Worm (Caenorhabditis elegans): ENCODE data around the gene csa-1.

The csa-1 gene

ce11 chrII:9315692-9316091 is 3.8 kb downstream of the csa-1 start:
- TF ChIP-seq unc-42 (tag; optimal IDR thresholded peaks at IDR 0.05) (peak; percentile 44), eyg-1 (tag; optimal IDR thresholded peaks at IDR 0.05) (no peak), hlh-13 (GFP tag; optimal IDR thresholded peaks at IDR 0.05) (no peak), npax-4 (tag; optimal IDR thresholded peaks at IDR 0.05) (no peak), unc-55 (GFP tag; optimal IDR thresholded peaks at IDR 0.05) (peak; percentile 99), ceh-24 (tag; optimal IDR thresholded peaks at IDR 0.05) (no peak)

- peak; percentile 97 for TF ChIP-seq ceh-34 (tag; optimal IDR thresholded peaks at IDR 0.05)
- TF ChIP-seq ceh-14 (tag; optimal IDR thresholded peaks at IDR 0.05): no peak
Observed at ce11 chrII:9314733-9315132, 4.8 kb downstream of the csa-1 start.

DNA sequence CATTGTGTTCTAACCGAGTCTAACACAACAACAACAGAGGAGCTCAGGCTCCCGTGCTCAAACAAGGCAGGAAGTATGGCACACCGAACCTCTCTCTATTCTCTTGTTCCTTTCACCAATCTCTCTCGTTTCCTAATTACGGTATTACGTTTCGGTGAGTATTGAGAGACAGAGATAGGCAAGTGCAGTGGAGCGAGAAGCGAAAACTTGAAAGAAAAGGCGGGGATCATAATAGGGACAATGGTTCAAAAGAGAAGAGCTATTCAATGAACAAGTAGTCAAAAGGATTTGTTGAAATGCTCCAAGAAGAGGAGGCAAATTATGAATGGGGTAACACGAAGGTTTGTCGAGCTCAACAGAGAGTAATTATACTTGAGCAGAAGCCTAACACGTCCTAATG is 6.2 kb downstream of the csa-1 start:
- TF ChIP-seq K02D7.2 (tag; optimal IDR thresholded peaks at IDR 0.05) (no peak), tbx-2 (tag; optimal IDR thresholded peaks at IDR 0.05) (no peak), hlh-15 (tag; optimal IDR thresholded peaks at IDR 0.05) (no peak), ceh-48 (tag; optimal IDR thresholded peaks at IDR 0.05) (no peak), pax-1 (tag; optimal IDR thresholded peaks at IDR 0.05) (peak; percentile 93), ceh-22 (tag; optimal IDR thresholded peaks at IDR 0.05) (no peak), pha-4 (tag; optimal IDR thresholded peaks at IDR 0.05) (no peak), C38D4.7 (GFP tag; optimal IDR thresholded peaks at IDR 0.05) (no peak), ahr-1 (tag; optimal IDR thresholded peaks at IDR 0.05) (no peak), tbx-7 (tag; optimal IDR thresholded peaks at IDR 0.05) (no peak), ceh-2 (tag; optimal IDR thresholded peaks at IDR 0.05) (peak; percentile 34), ceh-30 (tag; optimal IDR thresholded peaks at IDR 0.05) (no peak), che-1 (tag; optimal IDR thresholded peaks at IDR 0.05) (no peak), T23F11.4 (GFP tag; optimal IDR thresholded peaks at IDR 0.05) (no peak), fkh-10 (GFP tag; optimal IDR thresholded peaks at IDR 0.05) (no peak), ceh-19 (GFP tag; optimal IDR thresholded peaks at IDR 0.05) (peak; percentile 26), eyg-1 (tag; optimal IDR thresholded peaks at IDR 0.05) (no peak), pqm-1 (tag; optimal IDR thresholded peaks at IDR 0.05) (no peak), syd-9 (tag; optimal IDR thresholded peaks at IDR 0.05) (no peak), sox-2 (GFP tag; IDR thresholded peaks at IDR 0.05) (peak; percentile 73), Y22D7AL.16 (tag; optimal IDR thresholded peaks at IDR 0.05) (no peak), hlh-13 (GFP tag; optimal IDR thresholded peaks at IDR 0.05) (no peak), ref-2 (tag; optimal IDR thresholded peaks at IDR 0.05) (peak; percentile 48), ttx-3 (tag; optimal IDR thresholded peaks at IDR 0.05) (no peak), ets-4 (tag; optimal IDR thresholded peaks at IDR 0.05) (no peak), dve-1 (tag; optimal IDR thresholded peaks at IDR 0.05) (no peak), gmeb-2 (tag; optimal IDR thresholded peaks at IDR 0.05) (no peak), unc-55 (GFP tag; optimal IDR thresholded peaks at IDR 0.05) (no peak), ceh-31 (tag; optimal IDR thresholded peaks at IDR 0.05) (peak; percentile 83), ceh-34 (tag; optimal IDR thresholded peaks at IDR 0.05) (peak; percentile 67)

DNA sequence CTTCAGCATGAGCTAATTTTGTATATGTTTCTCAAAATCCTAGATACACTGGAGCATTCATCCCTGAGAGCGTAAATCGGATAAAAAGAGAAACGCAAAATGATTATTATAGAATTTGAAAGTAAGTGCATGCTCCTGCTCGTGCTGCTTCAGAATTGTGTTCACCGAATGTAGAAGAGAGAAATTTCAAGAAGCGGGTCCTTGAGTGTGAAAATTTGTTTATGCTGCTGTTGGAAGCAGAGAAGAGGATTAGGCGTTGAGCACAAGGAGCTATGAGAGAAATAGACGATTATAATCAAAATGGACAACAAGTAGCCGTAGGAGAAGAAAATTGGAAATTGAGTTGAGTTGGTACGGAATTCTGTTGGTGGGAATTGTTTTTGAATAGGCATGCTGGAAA is 7.8 kb downstream of the csa-1 start:
- TF ChIP-seq unc-42 (tag; optimal IDR thresholded peaks at IDR 0.05) (peak; percentile 88), unc-3 (GFP tag; conservative IDR thresholded peaks at IDR 0.05) (no peak), unc-3 (tag; optimal IDR thresholded peaks at IDR 0.05) (no peak), pat-9 (tag; optimal IDR thresholded peaks at IDR 0.05) (no peak), tbx-2 (tag; optimal IDR thresholded peaks at IDR 0.05) (no peak)

DNA sequence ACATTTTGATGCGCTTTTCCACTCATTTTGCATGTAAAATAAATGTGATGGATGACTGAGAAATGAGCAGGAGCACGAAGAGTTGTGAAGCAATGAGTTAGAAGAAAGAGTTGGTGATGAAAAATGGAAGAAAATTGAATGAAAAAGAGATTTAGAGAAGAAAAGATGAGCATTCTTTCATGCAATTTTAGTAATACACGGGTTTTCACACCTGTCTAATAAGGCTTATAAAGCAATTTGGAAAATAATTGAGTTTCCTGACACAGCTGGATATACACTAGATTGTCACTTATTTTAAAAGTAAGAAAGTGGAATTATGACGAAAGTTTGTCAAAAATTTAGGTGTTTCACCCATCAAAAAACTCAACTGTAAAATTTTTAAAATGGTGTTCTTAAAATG is 8.7 kb downstream of the csa-1 start:
- TF ChIP-seq unc-42 (tag; optimal IDR thresholded peaks at IDR 0.05) (peak; percentile 48), che-1 (tag; optimal IDR thresholded peaks at IDR 0.05) (no peak)

All from whole organism, late embryonic.